Worm (Caenorhabditis elegans) whole organism, L4 larva: Measurements from ENCODE around the gene C15H9.4.
A peak's percentile ranks its signal among the peaks of the same experiment; 100 is the strongest.

Experiments
- F37D6.2 ChIP-seq: sonication (generic microtip); optimal IDR thresholded peaks from 2 replicates; lab custom pipeline; 2016; ENCODE audit warnings: mild to moderate bottlenecking, missing genetic modification characterization, missing compliant biosample characterization
- F44E2.7 ChIP-seq: fragments of 200-800 bp; sonication (Bioruptor generic); IDR thresholded peaks from 2 replicates; pipeline ENCODE4 v2.1.2; 2022; ENCODE audit warnings: missing genetic modification characterization, missing compliant biosample characterization
- F49E8.2 ChIP-seq: sonication (generic microtip); optimal IDR thresholded peaks from 2 replicates; lab custom pipeline; 2016; ENCODE audit warnings: missing compliant biosample characterization, mild to moderate bottlenecking, missing genetic modification characterization, borderline replicate concordance
- R02D3.7 ChIP-seq: fragments of 150-350 bp; sonication (generic microtip); optimal IDR thresholded peaks from 3 replicates; lab custom pipeline; 2014; ENCODE audit warnings: missing biosample characterization, missing genetic modification characterization
- ceh-32 ChIP-seq: sonication (generic microtip); optimal IDR thresholded peaks from 2 replicates; lab custom pipeline; 2016; ENCODE audit warnings: mild to moderate bottlenecking, missing genetic modification characterization, missing compliant biosample characterization; ENCODE audit not compliant: poor library complexity
- ceh-82 ChIP-seq: sonication (generic microtip); optimal IDR thresholded peaks from 2 replicates; lab custom pipeline; 2017; ENCODE audit warnings: missing biosample characterization, missing genetic modification characterization
- daf-16 ChIP-seq, 3 experiments: sonication (generic microtip); optimal IDR thresholded peaks; 2 replicates each; lab custom pipeline; 2016 to 2017; ENCODE audit warnings: missing genetic modification characterization in 3 of 3, missing genetic modification reagents in 3 of 3, mild to moderate bottlenecking in 2 of 3, missing compliant biosample characterization in 2 of 3, missing biosample characterization in 1 of 3, moderate library complexity in 1 of 3
- dmd-6 ChIP-seq: fragments of 200-800 bp; sonication (Bioruptor generic); IDR thresholded peaks from 2 replicates; pipeline ENCODE4 v1.3.6; 2022; ENCODE audit warnings: missing genetic modification reagents, missing genetic modification characterization, missing compliant biosample characterization
- duxl-1 ChIP-seq: sonication (generic microtip); optimal IDR thresholded peaks from 2 replicates; lab custom pipeline; 2016; ENCODE audit warnings: mild to moderate bottlenecking, missing genetic modification characterization, moderate library complexity, missing compliant biosample characterization; ENCODE audit not compliant: poor library complexity
- dve-1 ChIP-seq: sonication (generic microtip); optimal IDR thresholded peaks from 2 replicates; lab custom pipeline; 2017; ENCODE audit warnings: antibody characterized with exemption, mild to moderate bottlenecking, missing genetic modification characterization, missing compliant biosample characterization; ENCODE audit not compliant: insufficient read depth
- gei-8 ChIP-seq: fragments of 200-800 bp; sonication (Bioruptor generic); optimal IDR thresholded peaks from 2 replicates; lab custom pipeline; 2018; ENCODE audit warnings: mild to moderate bottlenecking, missing genetic modification characterization, missing compliant biosample characterization
- hif-1 ChIP-seq, 2 experiments: sonication (generic microtip); optimal IDR thresholded peaks; 2 replicates each; lab custom pipeline; 2016 to 2017; ENCODE audit warnings: missing compliant biosample characterization in 2 of 2, missing genetic modification characterization in 2 of 2, missing genetic modification reagents in 2 of 2, missing genotype in 2 of 2, mild to moderate bottlenecking in 1 of 2
- hlh-11 ChIP-seq: fragments of 200-800 bp; sonication (Bioruptor generic); optimal IDR thresholded peaks from 2 replicates; lab custom pipeline; 2018; ENCODE audit warnings: mild to moderate bottlenecking, missing genetic modification characterization, missing compliant biosample characterization
- hlh-30 ChIP-seq: sonication (generic microtip); optimal IDR thresholded peaks from 2 replicates; lab custom pipeline; 2017; ENCODE audit warnings: antibody characterized with exemption, mild to moderate bottlenecking, missing genetic modification characterization, missing compliant biosample characterization; ENCODE audit not compliant: insufficient read depth
- lin-1 ChIP-seq: fragments of 200-800 bp; sonication (Bioruptor generic); IDR thresholded peaks from 2 replicates; pipeline ENCODE4 v1.3.6; 2022; ENCODE audit warnings: missing genetic modification reagents, missing genetic modification characterization, missing compliant biosample characterization
- lin-39 ChIP-seq: fragments of 150-350 bp; optimal IDR thresholded peaks from 2 replicates; lab custom pipeline; 2014; ENCODE audit warnings: missing biosample characterization, missing genetic modification reagents, missing genetic modification characterization
- madf-9 ChIP-seq: fragments of 200-800 bp; sonication (Bioruptor generic); conservative IDR thresholded peaks from 2 replicates; pipeline ENCODE4 v1.3.6; 2022; ENCODE audit warnings: missing genetic modification reagents, missing genetic modification characterization, missing compliant biosample characterization
- mdl-1 ChIP-seq, 2 experiments: fragments of 150-350 bp in 1 of 2; sonication (generic microtip) in 1 of 2; optimal IDR thresholded peaks; 2 replicates each; lab custom pipeline; 2014 to 2017; ENCODE audit warnings: missing biosample characterization in 2 of 2, missing genetic modification characterization in 2 of 2
- mep-1 ChIP-seq: fragments of 150-350 bp; sonication (generic microtip); optimal IDR thresholded peaks from 3 replicates; lab custom pipeline; 2014; ENCODE audit warnings: missing biosample characterization, missing genetic modification characterization
- mes-2 ChIP-seq: sonication (generic microtip); optimal IDR thresholded peaks from 2 replicates; lab custom pipeline; 2016; ENCODE audit warnings: missing genotype, mild to moderate bottlenecking, missing genetic modification characterization, missing compliant biosample characterization; ENCODE audit not compliant: poor library complexity, severe bottlenecking
- nhr-11 ChIP-seq: fragments of 150-350 bp; optimal IDR thresholded peaks from 2 replicates; lab custom pipeline; 2014; ENCODE audit warnings: missing biosample characterization, missing genetic modification characterization
- nhr-111 ChIP-seq: fragments of 200-800 bp; sonication (Bioruptor generic); optimal IDR thresholded peaks from 2 replicates; lab custom pipeline; 2018; ENCODE audit warnings: mild to moderate bottlenecking, missing genetic modification characterization, missing compliant biosample characterization
- nhr-237 ChIP-seq: sonication (generic microtip); optimal IDR thresholded peaks from 2 replicates; lab custom pipeline; 2017; ENCODE audit warnings: missing biosample characterization, missing genetic modification characterization
- nhr-28 ChIP-seq: fragments of 150-350 bp; optimal IDR thresholded peaks from 2 replicates; lab custom pipeline; 2014; ENCODE audit warnings: missing biosample characterization, missing genetic modification characterization
- nhr-6 ChIP-seq: fragments of 150-350 bp; optimal IDR thresholded peaks from 2 replicates; lab custom pipeline; 2014; ENCODE audit warnings: missing biosample characterization, missing genetic modification characterization
- nhr-77 ChIP-seq: fragments of 150-350 bp; optimal IDR thresholded peaks from 2 replicates; lab custom pipeline; 2014; ENCODE audit warnings: missing biosample characterization, missing genetic modification characterization
- pha-4 ChIP-seq, 2 experiments: fragments of 150-350 bp in 1 of 2; fragments of 200-800 bp in 1 of 2; sonication (Bioruptor generic) in 1 of 2; IDR thresholded peaks in 1 of 2; optimal IDR thresholded peaks in 1 of 2; 2 replicates each; pipeline versions ENCODE4 v1.3.6 to Lab custom; 2014 to 2022; ENCODE audit warnings: missing genetic modification characterization in 2 of 2, missing genetic modification reagents in 2 of 2, missing biosample characterization in 1 of 2, missing compliant biosample characterization in 1 of 2
- pqm-1 ChIP-seq: sonication (generic microtip); optimal IDR thresholded peaks from 2 replicates; lab custom pipeline; 2017; ENCODE audit warnings: missing biosample characterization, missing genetic modification characterization
- saeg-2 ChIP-seq: fragments of 200-800 bp; sonication (Bioruptor generic); IDR thresholded peaks from 2 replicates; pipeline ENCODE4 v1.3.6; 2022; ENCODE audit warnings: missing genetic modification reagents, missing genetic modification characterization, missing compliant biosample characterization
- set-16 ChIP-seq: fragments of 200-800 bp; sonication (Bioruptor generic); IDR thresholded peaks from 2 replicates; pipeline ENCODE4 v1.3.6; 2022; ENCODE audit warnings: missing genetic modification reagents, missing genetic modification characterization, missing compliant biosample characterization
- skn-1 ChIP-seq: fragments of 150-350 bp; optimal IDR thresholded peaks from 2 replicates; lab custom pipeline; 2014; ENCODE audit warnings: missing biosample characterization, missing genetic modification characterization
- snpc-1.2 ChIP-seq: fragments of 200-800 bp; sonication (Bioruptor generic); IDR thresholded peaks from 2 replicates; pipeline ENCODE4 v1.3.6; 2022; ENCODE audit warnings: missing genetic modification reagents, missing genetic modification characterization, missing compliant biosample characterization
- unc-130 ChIP-seq: sonication (generic microtip); optimal IDR thresholded peaks from 2 replicates; lab custom pipeline; 2016; ENCODE audit warnings: missing genetic modification reagents, missing genetic modification characterization, missing compliant biosample characterization
- vab-7 ChIP-seq: fragments of 200-800 bp; sonication (Bioruptor generic); IDR thresholded peaks from 2 replicates; pipeline ENCODE4 v1.3.6; 2022; ENCODE audit warnings: missing genetic modification reagents, missing genetic modification characterization, missing compliant biosample characterization
- zag-1 ChIP-seq: fragments of 150-350 bp; optimal IDR thresholded peaks from 2 replicates; lab custom pipeline; 2014; ENCODE audit warnings: missing biosample characterization, missing genetic modification characterization
- zip-11 ChIP-seq: fragments of 200-800 bp; sonication (Bioruptor generic); IDR thresholded peaks from 2 replicates; pipeline ENCODE4 v1.3.6; 2022; ENCODE audit warnings: missing genetic modification characterization, missing compliant biosample characterization
- ztf-7 ChIP-seq: fragments of 150-350 bp; optimal IDR thresholded peaks from 2 replicates; lab custom pipeline; 2014; ENCODE audit warnings: missing biosample characterization, missing genetic modification characterization

The C15H9.4 gene

ce11 chrX:6121279-6121678 lies 23.8 kb downstream of the C15H9.4 start:
- no peak for TF ChIP-seq daf-16 (GFP tag; optimal IDR thresholded peaks at IDR 0.05; lab: Kevin White, UChicago)
- TF ChIP-seq daf-16 (tag; optimal IDR thresholded peaks at IDR 0.05; lab: Kevin White, UChicago) = peak; percentile 97
- no peak for TF ChIP-seq duxl-1 (tag; lab: Kevin White, UChicago)
- peak; percentile 38 for TF ChIP-seq nhr-77 (tag; lab: Kevin White, UChicago)
- no peak for TF ChIP-seq saeg-2 (GFP tag; lab: Robert Waterston, UW)
- no peak for TF ChIP-seq nhr-11 (tag; lab: Kevin White, UChicago)
- no peak for TF ChIP-seq lin-1 (GFP tag; lab: Robert Waterston, UW)
- no peak for TF ChIP-seq hif-1 (tag; optimal IDR thresholded peaks at IDR 0.05; lab: Kevin White, UChicago)
- peak; percentile 31 for TF ChIP-seq dve-1 (tag; lab: Kevin White, UChicago)
- TF ChIP-seq unc-130 (GFP tag; lab: Kevin White, UChicago) = no peak
- TF ChIP-seq vab-7 = no peak
- no peak for TF ChIP-seq F44E2.7 (GFP tag; lab: Robert Waterston, UW)
- TF ChIP-seq zip-11 (GFP tag; lab: Robert Waterston, UW) = no peak
- TF ChIP-seq mes-2 (tag; lab: Kevin White, UChicago) = no peak
- TF ChIP-seq nhr-6 (tag; lab: Kevin White, UChicago) = no peak
- TF ChIP-seq zag-1 (tag; lab: Kevin White, UChicago) = no peak
- TF ChIP-seq nhr-111 (GFP tag; lab: Kevin White, UChicago) = no peak
- TF ChIP-seq hlh-11 (tag; lab: Kevin White, UChicago) = no peak
- no peak for TF ChIP-seq gei-8 (GFP tag; lab: Kevin White, UChicago)
- TF ChIP-seq nhr-237 (tag; lab: Kevin White, UChicago) = no peak
- TF ChIP-seq pha-4 (GFP tag; IDR thresholded peaks at IDR 0.05; lab: Robert Waterston, UW) = no peak
- no peak for TF ChIP-seq pha-4 (tag; optimal IDR thresholded peaks at IDR 0.05; lab: Kevin White, UChicago)
- no peak for TF ChIP-seq mep-1
- no peak for TF ChIP-seq ceh-32 (tag; lab: Kevin White, UChicago)
- TF ChIP-seq ztf-7 (tag; lab: Kevin White, UChicago) = no peak
- no peak for TF ChIP-seq lin-39 (tag; lab: Kevin White, UChicago)
- no peak for TF ChIP-seq snpc-1.2
- no peak for TF ChIP-seq set-16 (GFP tag; lab: Robert Waterston, UW)
- TF ChIP-seq madf-9 (GFP tag; lab: Robert Waterston, UW) = no peak
- no peak for TF ChIP-seq skn-1
- no peak for TF ChIP-seq ceh-82 (tag; lab: Kevin White, UChicago)
- TF ChIP-seq dmd-6 (GFP tag; lab: Robert Waterston, UW) = no peak
- no peak for TF ChIP-seq F49E8.2 (tag; lab: Kevin White, UChicago)
- no peak for TF ChIP-seq R02D3.7
- no peak for TF ChIP-seq F37D6.2 (tag; lab: Kevin White, UChicago)
- TF ChIP-seq mdl-1 (tag; optimal IDR thresholded peaks at IDR 0.05; lab: Kevin White, UChicago) = no peak
- TF ChIP-seq pqm-1 (tag; lab: Kevin White, UChicago) = peak; percentile 2
- peak; percentile 25 for TF ChIP-seq nhr-28 (tag; lab: Kevin White, UChicago)
- TF ChIP-seq, all 104 proteins: peak for 5

ce11 chrX:6122026-6122425 lies 24.6 kb downstream of the C15H9.4 start, which contains the start of gene nnt-1:
Gene nnt-1, plus strand, starts transcription at chrX:6122311.
- TF ChIP-seq nhr-77 (tag; lab: Kevin White, UChicago) (no peak), dmd-6 (GFP tag; lab: Robert Waterston, UW) (peak; percentile 28; the same call in 1 of the 2 replicates), daf-16 (GFP tag; optimal IDR thresholded peaks at IDR 0.05; lab: Kevin White, UChicago) (no peak), daf-16 (tag; optimal IDR thresholded peaks at IDR 0.05; lab: Kevin White, UChicago) (peak; percentile 78), nhr-28 (tag; lab: Kevin White, UChicago) (peak; percentile 37), mdl-1 (tag; optimal IDR thresholded peaks at IDR 0.05; lab: Kevin White, UChicago) (peak in 1 of 2 experiments; percentile 9), hlh-30 (tag; lab: Kevin White, UChicago) (peak; percentile 56)
